Worm (Caenorhabditis elegans) whole organism, late embryonic: ENCODE data around the gene C55B6.4.

Experiments
- K09A11.1 ChIP-seq: sonication (generic microtip); optimal IDR thresholded peaks from 2 replicates; lab custom pipeline; 2017; ENCODE audit warnings: antibody characterized with exemption, mild to moderate bottlenecking, missing genetic modification characterization, missing compliant biosample characterization; ENCODE audit not compliant: insufficient read depth
- T23F11.4 ChIP-seq: fragments of 200-800 bp; sonication (Bioruptor generic); optimal IDR thresholded peaks from 2 replicates; lab custom pipeline; 2018; ENCODE audit warnings: mild to moderate bottlenecking, missing genetic modification characterization, missing compliant biosample characterization
- ceh-22 ChIP-seq: sonication (generic microtip); optimal IDR thresholded peaks from 2 replicates; lab custom pipeline; 2017; ENCODE audit warnings: missing biosample characterization, missing genetic modification characterization
- ceh-30 ChIP-seq: fragments of 150-350 bp; optimal IDR thresholded peaks from 2 replicates; lab custom pipeline; 2014; ENCODE audit warnings: missing biosample characterization, missing genetic modification characterization
- fkh-10 ChIP-seq: fragments of 150-350 bp; optimal IDR thresholded peaks from 2 replicates; lab custom pipeline; 2014; ENCODE audit warnings: missing biosample characterization, missing genetic modification reagents, missing genetic modification characterization
- hlh-13 ChIP-seq: fragments of 200-800 bp; sonication (Bioruptor generic); optimal IDR thresholded peaks from 2 replicates; lab custom pipeline; 2018; ENCODE audit warnings: mild to moderate bottlenecking, missing genetic modification characterization, missing compliant biosample characterization
- hlh-6 ChIP-seq: sonication (generic microtip); optimal IDR thresholded peaks from 2 replicates; lab custom pipeline; 2016; ENCODE audit warnings: missing genotype, missing genetic modification characterization, missing compliant biosample characterization
- hlh-8 ChIP-seq: sonication (generic microtip); optimal IDR thresholded peaks from 2 replicates; lab custom pipeline; 2016; ENCODE audit warnings: missing genotype, missing genetic modification characterization, missing compliant biosample characterization
- lim-6 ChIP-seq: sonication (generic microtip); optimal IDR thresholded peaks from 2 replicates; lab custom pipeline; 2016; ENCODE audit warnings: missing genetic modification characterization, missing compliant biosample characterization
- nfya-1 ChIP-seq: sonication (generic microtip); optimal IDR thresholded peaks from 2 replicates; lab custom pipeline; 2017; ENCODE audit warnings: missing genetic modification characterization, mild to moderate bottlenecking, missing compliant biosample characterization, antibody characterized with exemption, moderate library complexity
- ref-2 ChIP-seq: sonication (generic microtip); optimal IDR thresholded peaks from 2 replicates; lab custom pipeline; 2016; ENCODE audit warnings: missing genetic modification characterization, missing compliant biosample characterization

- TF ChIP-seq hlh-6, result no peak
- no peak for TF ChIP-seq fkh-10
- TF ChIP-seq ref-2 (tag; lab: Kevin White, UChicago), result no peak
- TF ChIP-seq lim-6, result no peak
- no peak for TF ChIP-seq T23F11.4 (GFP tag; lab: Kevin White, UChicago)
- TF ChIP-seq nfya-1, result no peak
- TF ChIP-seq ceh-22 (tag; lab: Kevin White, UChicago), result no peak
- no peak for TF ChIP-seq hlh-13 (GFP tag; lab: Kevin White, UChicago)
- TF ChIP-seq ceh-30 (tag; lab: Kevin White, UChicago), result no peak
- TF ChIP-seq hlh-8, result no peak
- no peak for TF ChIP-seq K09A11.1 (tag; lab: Kevin White, UChicago)
Measured at ce11 chrX:7204175-7204574, 16.7 kb upstream of the C55B6.4 start.
